Fruit fly (Drosophila melanogaster) whole organism, adult: ENCODE measurements around the gene CG10116.

Source experiments
- CG12768 ChIP-seq: fragments of 200-800 bp; sonication (Bioruptor generic); optimal IDR thresholded peaks from 2 replicates; lab custom pipeline; 2017; ENCODE audit warnings: missing biosample characterization, missing genetic modification characterization, mild to moderate bottlenecking, moderate library complexity, missing genetic modification reagents
- CG14711 ChIP-seq: fragments of 200-800 bp; sonication (Bioruptor generic); optimal IDR thresholded peaks from 2 replicates; lab custom pipeline; 2018; ENCODE audit warnings: missing biosample characterization, mild to moderate bottlenecking, missing genetic modification characterization, moderate library complexity
- CG33017 ChIP-seq: fragments of 200-800 bp; sonication (Bioruptor generic); optimal IDR thresholded peaks from 2 replicates; lab custom pipeline; 2018; ENCODE audit warnings: missing biosample characterization, mild to moderate bottlenecking, missing genetic modification characterization, moderate library complexity
- CG7045 ChIP-seq: fragments of 200-800 bp; sonication (Bioruptor generic); optimal IDR thresholded peaks from 2 replicates; lab custom pipeline; 2017; ENCODE audit warnings: missing biosample characterization, mild to moderate bottlenecking, missing genetic modification characterization
- CG7101 ChIP-seq: fragments of 200-800 bp; sonication (Bioruptor generic); optimal IDR thresholded peaks from 2 replicates; lab custom pipeline; 2018; ENCODE audit warnings: missing biosample characterization, mild to moderate bottlenecking, missing genetic modification characterization, moderate library complexity
- Clk ChIP-seq: fragments of 200-800 bp; sonication (Bioruptor generic); optimal IDR thresholded peaks from 2 replicates; lab custom pipeline; 2017; ENCODE audit warnings: missing biosample characterization, missing genetic modification characterization
- Crg-1 ChIP-seq: fragments of 200-800 bp; sonication (Bioruptor generic); optimal IDR thresholded peaks from 2 replicates; lab custom pipeline; 2016; ENCODE audit warnings: missing biosample characterization, missing genetic modification characterization
- Mnt ChIP-seq: fragments of 200-800 bp; sonication (Bioruptor generic); optimal IDR thresholded peaks from 2 replicates; lab custom pipeline; 2016; ENCODE audit warnings: missing biosample characterization, mild to moderate bottlenecking, missing genetic modification characterization
- bab1 ChIP-seq: fragments of 200-800 bp; sonication (Bioruptor generic); optimal IDR thresholded peaks from 3 replicates; lab custom pipeline; 2019; ENCODE audit warnings: missing biosample characterization, mild to moderate bottlenecking, missing genetic modification characterization, moderate library complexity
- cic ChIP-seq: fragments of 200-800 bp; sonication (Bioruptor generic); optimal IDR thresholded peaks from 2 replicates; lab custom pipeline; 2017; ENCODE audit warnings: missing biosample characterization, mild to moderate bottlenecking, missing genetic modification characterization, moderate library complexity
- cnc ChIP-seq, 2 experiments: fragments of >200 bp; optimal IDR thresholded peaks; 2 replicates each; lab custom pipeline; 2017
- kay ChIP-seq: fragments of 200-800 bp; sonication (Bioruptor generic); peaks from one replicate; lab custom pipeline; 2016; ENCODE audit warnings: missing biosample characterization, missing genetic modification characterization, borderline replicate concordance
- ovo ChIP-seq: fragments of 200-800 bp; sonication (Bioruptor generic); optimal IDR thresholded peaks from 2 replicates; lab custom pipeline; 2016; ENCODE audit warnings: missing biosample characterization, missing genetic modification characterization
- tj ChIP-seq: fragments of 200-800 bp; sonication (Bioruptor generic); optimal IDR thresholded peaks from 3 replicates; lab custom pipeline; 2017; ENCODE audit warnings: missing biosample characterization, mild to moderate bottlenecking, missing genetic modification characterization, moderate library complexity

DNA sequence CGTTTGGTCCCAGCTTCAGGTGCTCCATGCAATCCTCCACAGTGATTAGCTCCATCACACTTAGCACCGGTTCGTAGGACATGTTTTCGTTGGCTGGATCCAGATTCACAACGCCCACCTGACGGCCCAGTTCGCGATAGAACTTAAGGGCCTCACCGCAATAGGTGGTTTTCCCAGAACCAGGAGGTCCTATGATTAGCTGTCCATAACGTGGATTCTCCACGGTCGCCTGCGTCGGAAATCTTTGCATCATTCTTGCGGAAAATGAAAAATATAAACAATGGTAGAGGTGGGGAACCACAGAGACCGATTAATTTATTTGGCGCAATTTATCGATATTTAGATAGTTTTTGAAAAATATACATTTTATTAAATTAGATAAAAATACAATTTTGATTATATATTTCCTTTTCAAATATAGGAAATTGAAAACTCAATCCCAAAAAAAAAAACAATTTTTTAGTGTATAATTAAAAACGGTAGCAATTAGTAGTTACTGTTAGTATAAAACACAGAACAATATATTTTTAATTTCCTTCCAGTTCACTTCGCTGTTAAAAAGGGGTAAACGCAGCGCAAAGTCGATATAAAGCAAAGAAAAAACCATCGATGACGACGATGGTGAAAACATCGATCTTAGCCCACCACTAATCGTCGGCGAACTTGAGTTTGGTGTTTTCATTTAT is 44.7 kb downstream of the CG10116 start, which contains the start of the genes CG10222 and flr:
- TF ChIP-seq kay (GFP tag; lab: Kevin White, UChicago) (peak; percentile 71), CG33017 (tag; lab: Kevin White, UChicago) (no peak), tj (GFP tag; lab: Kevin White, UChicago) (no peak), Clk (GFP tag; lab: Kevin White, UChicago) (no peak), ovo (GFP tag; lab: Kevin White, UChicago) (no peak), CG14711 (tag; lab: Kevin White, UChicago) (peak; percentile 12), cnc (optimal IDR thresholded peaks at IDR 0.05; lab: Kevin White, UChicago) (no peak), Crg-1 (GFP tag; lab: Kevin White, UChicago) (peak; percentile 1), CG12768 (no peak), cic (GFP tag; lab: Kevin White, UChicago) (no peak), CG7045 (GFP tag; lab: Kevin White, UChicago) (peak; percentile 26), Mnt (GFP tag; lab: Kevin White, UChicago) (peak; percentile 4), bab1 (GFP tag; lab: Kevin White, UChicago) (no peak), CG7101 (tag; lab: Kevin White, UChicago) (peak; percentile 7)
